Worm (Caenorhabditis elegans): ENCODE measurements around the gene R05H5.3.

ce11 chrII:10230972-10231371 lies 33.5 kb downstream of the R05H5.3 start, which contains the start of gene T01E8.8:
- TF ChIP-seq W03F9.2 (tag; optimal IDR thresholded peaks at IDR 0.05) (no peak), him-1 (tag; optimal IDR thresholded peaks at IDR 0.05) (no peak)

Measured in whole organism, L4/young adult.